Worm (Caenorhabditis elegans) whole organism, mixed stage, embryonic: ENCODE results near the gene spp-5.

ENCODE experiments used
- M03D4.4 ChIP-seq: sonication (generic microtip); optimal IDR thresholded peaks from 2 replicates; lab custom pipeline; 2017; ENCODE audit warnings: mild to moderate bottlenecking, missing genetic modification characterization, missing compliant biosample characterization
- bed-3 ChIP-seq: fragments of 200-800 bp; sonication (Bioruptor generic); optimal IDR thresholded peaks from 3 replicates; lab custom pipeline; 2018; ENCODE audit warnings: mild to moderate bottlenecking, missing genetic modification characterization, moderate library complexity, missing compliant biosample characterization
- blmp-1 ChIP-seq: fragments of 150-350 bp; optimal IDR thresholded peaks from 2 replicates; lab custom pipeline; 2014; ENCODE audit warnings: missing biosample characterization, missing genetic modification characterization
- ceh-39 ChIP-seq: fragments of 150-350 bp; optimal IDR thresholded peaks from 2 replicates; lab custom pipeline; 2014; ENCODE audit warnings: missing biosample characterization, missing genetic modification characterization
- ceh-43 ChIP-seq: fragments of 200-800 bp; sonication (Bioruptor generic); optimal IDR thresholded peaks from 2 replicates; lab custom pipeline; 2018; ENCODE audit warnings: mild to moderate bottlenecking, missing genetic modification characterization, moderate library complexity, missing compliant biosample characterization
- ces-1 ChIP-seq: fragments of 150-350 bp; optimal IDR thresholded peaks from 2 replicates; lab custom pipeline; 2014; ENCODE audit warnings: missing biosample characterization, missing genetic modification reagents, missing genetic modification characterization
- cnd-1 ChIP-seq: fragments of 200-800 bp; sonication (Bioruptor generic); optimal IDR thresholded peaks from 2 replicates; lab custom pipeline; 2018; ENCODE audit warnings: mild to moderate bottlenecking, missing genetic modification characterization, missing compliant biosample characterization
- drap-1 ChIP-seq: fragments of 200-800 bp; sonication (Bioruptor generic); optimal IDR thresholded peaks from 3 replicates; lab custom pipeline; 2018; ENCODE audit warnings: mild to moderate bottlenecking, missing genetic modification characterization, missing compliant biosample characterization
- elt-3 ChIP-seq: fragments of 150-350 bp; optimal IDR thresholded peaks from 2 replicates; lab custom pipeline; 2014; ENCODE audit warnings: missing biosample characterization, missing genetic modification characterization
- flh-1 ChIP-seq: fragments of 200-800 bp; sonication (Bioruptor generic); optimal IDR thresholded peaks from 2 replicates; lab custom pipeline; 2018; ENCODE audit warnings: mild to moderate bottlenecking, missing genetic modification characterization, moderate library complexity, missing compliant biosample characterization
- ham-2 ChIP-seq: fragments of 200-800 bp; sonication (Bioruptor generic); optimal IDR thresholded peaks from 2 replicates; lab custom pipeline; 2018; ENCODE audit warnings: mild to moderate bottlenecking, missing genetic modification characterization, missing compliant biosample characterization
- hlh-1 ChIP-seq: fragments of 150-350 bp; optimal IDR thresholded peaks from 2 replicates; lab custom pipeline; 2014; ENCODE audit warnings: missing biosample characterization, missing genetic modification reagents, missing genetic modification characterization
- lin-32 ChIP-seq: fragments of 200-800 bp; sonication (Bioruptor generic); optimal IDR thresholded peaks from 2 replicates; lab custom pipeline; 2018; ENCODE audit warnings: mild to moderate bottlenecking, missing genetic modification characterization, missing compliant biosample characterization
- mab-5 ChIP-seq: fragments of 150-350 bp; optimal IDR thresholded peaks from 2 replicates; lab custom pipeline; 2014; ENCODE audit warnings: missing biosample characterization, missing genetic modification characterization
- mep-1 ChIP-seq: fragments of 150-350 bp; optimal IDR thresholded peaks from 2 replicates; lab custom pipeline; 2017; ENCODE audit warnings: missing biosample characterization, missing genetic modification reagents, missing genetic modification characterization, inconsistent platforms
- mls-2 ChIP-seq: sonication (generic microtip); optimal IDR thresholded peaks from 2 replicates; lab custom pipeline; 2016; ENCODE audit warnings: mild to moderate bottlenecking, missing genetic modification characterization, moderate library complexity, missing compliant biosample characterization
- nhr-12 ChIP-seq: fragments of 150-350 bp; optimal IDR thresholded peaks from 2 replicates; lab custom pipeline; 2014; ENCODE audit warnings: missing biosample characterization, missing genetic modification characterization
- nhr-2 ChIP-seq: fragments of 150-350 bp; optimal IDR thresholded peaks from 2 replicates; lab custom pipeline; 2014; ENCODE audit warnings: missing biosample characterization, missing genetic modification characterization
- nhr-28 ChIP-seq: fragments of 150-350 bp; optimal IDR thresholded peaks from 2 replicates; lab custom pipeline; 2014; ENCODE audit warnings: missing biosample characterization, missing genetic modification characterization
- pha-4 ChIP-seq: fragments of 150-350 bp; optimal IDR thresholded peaks from 2 replicates; lab custom pipeline; 2018; ENCODE audit warnings: missing biosample characterization, missing genetic modification reagents, missing genetic modification characterization
- sem-2 ChIP-seq: fragments of 200-800 bp; sonication (Bioruptor generic); optimal IDR thresholded peaks from 2 replicates; lab custom pipeline; 2018; ENCODE audit warnings: mild to moderate bottlenecking, missing genetic modification characterization, missing compliant biosample characterization
- snpc-4 ChIP-seq: fragments of 150-350 bp; optimal IDR thresholded peaks from 2 replicates; lab custom pipeline; 2014; ENCODE audit warnings: missing biosample characterization, missing genetic modification characterization
- sptf-1 ChIP-seq: sonication (generic microtip); optimal IDR thresholded peaks from 2 replicates; lab custom pipeline; 2017; ENCODE audit warnings: mild to moderate bottlenecking, missing genetic modification characterization, moderate library complexity, missing compliant biosample characterization
- tbx-8 ChIP-seq: fragments of 200-800 bp; sonication (Bioruptor generic); optimal IDR thresholded peaks from 2 replicates; lab custom pipeline; 2018; ENCODE audit warnings: mild to moderate bottlenecking, missing genetic modification characterization, moderate library complexity, missing compliant biosample characterization
- unc-120 ChIP-seq: sonication (generic microtip); optimal IDR thresholded peaks from 2 replicates; lab custom pipeline; 2017; ENCODE audit warnings: missing genetic modification characterization, missing compliant biosample characterization; ENCODE audit not compliant: poor library complexity, severe bottlenecking
- unc-39 ChIP-seq: fragments of 150-350 bp; optimal IDR thresholded peaks from 2 replicates; lab custom pipeline; 2014; ENCODE audit warnings: missing biosample characterization, missing genetic modification characterization
- unc-62 ChIP-seq: fragments of 150-350 bp; optimal IDR thresholded peaks from 2 replicates; lab custom pipeline; 2014; ENCODE audit warnings: missing biosample characterization, missing genetic modification reagents, missing genetic modification characterization
- zip-8 ChIP-seq: fragments of 150-350 bp; optimal IDR thresholded peaks from 2 replicates; lab custom pipeline; 2014; ENCODE audit warnings: missing biosample characterization, missing genetic modification characterization
- ztf-11 ChIP-seq: fragments of 150-350 bp; optimal IDR thresholded peaks from 2 replicates; lab custom pipeline; 2014; ENCODE audit warnings: missing biosample characterization, missing genetic modification characterization

spp-5 gene

ce11 chrX:7298652-7299051, 21.5 kb downstream of the spp-5 start, which contains the start of gene K03A1.4:
K03A1.4 (minus strand) TSS chrX:7298752.
- TF ChIP-seq M03D4.4 (tag; lab: Kevin White, UChicago) (no peak), nhr-12 (no peak), snpc-4 (tag; lab: Kevin White, UChicago) (no peak), elt-3 (tag; lab: Kevin White, UChicago) (no peak), nhr-28 (no peak), sem-2 (GFP tag; lab: Kevin White, UChicago) (no peak), unc-62 (GFP tag; lab: Kevin White, UChicago) (no peak), flh-1 (GFP tag; lab: Kevin White, UChicago) (no peak), hlh-1 (tag; lab: Kevin White, UChicago) (no peak), ham-2 (GFP tag; lab: Kevin White, UChicago) (no peak), cnd-1 (tag; lab: Kevin White, UChicago) (no peak), bed-3 (no peak), tbx-8 (GFP tag; lab: Kevin White, UChicago) (no peak), mls-2 (tag; lab: Kevin White, UChicago) (no peak), mab-5 (no peak), drap-1 (GFP tag; lab: Kevin White, UChicago) (no peak), ztf-11 (tag; lab: Kevin White, UChicago) (no peak), sptf-1 (no peak)
- TF ChIP-seq, all 35 proteins: peak for 0

- TF ChIP-seq ztf-11 (tag; lab: Kevin White, UChicago) (no peak), unc-120 (no peak), blmp-1 (no peak), mep-1 (tag; lab: Kevin White, UChicago) (no peak), ces-1 (GFP tag; lab: Kevin White, UChicago) (no peak), ceh-39 (tag; lab: Kevin White, UChicago) (no peak), zip-8 (tag; lab: Kevin White, UChicago) (no peak), lin-32 (GFP tag; lab: Kevin White, UChicago) (no peak), mab-5 (no peak), pha-4 (tag; lab: Kevin White, UChicago) (no peak), cnd-1 (tag; lab: Kevin White, UChicago) (no peak), nhr-28 (no peak), ham-2 (GFP tag; lab: Kevin White, UChicago) (no peak), ceh-43 (GFP tag; lab: Kevin White, UChicago) (no peak), unc-39 (tag; lab: Kevin White, UChicago) (no peak)
Observed at ce11 chrX:7296310-7296709, 23.8 kb downstream of the spp-5 start.

DNA sequence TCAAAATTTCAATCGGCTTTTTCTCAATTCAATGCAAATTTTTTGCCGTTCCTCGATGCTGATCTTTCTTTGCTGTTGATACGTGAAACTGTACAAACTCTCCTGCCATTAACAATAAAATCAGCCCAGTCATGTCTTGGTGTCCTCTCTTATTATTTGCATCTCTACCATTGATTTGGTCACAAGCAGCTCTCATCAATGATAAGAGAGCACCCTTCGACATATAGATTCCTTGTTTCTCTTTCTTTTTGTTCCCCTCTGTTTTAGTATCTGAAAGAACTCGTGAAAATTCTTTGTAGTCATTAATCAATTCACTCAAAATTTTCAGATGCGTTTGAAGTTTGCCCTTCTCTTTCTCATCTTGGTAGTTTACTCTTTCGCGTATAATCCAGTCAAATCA, 28.3 kb downstream of the spp-5 start, which contains the start of gene lron-7:
Gene lron-7, plus strand, starts transcription at position 323 of the 400 bp plus-strand sequence.
- TF ChIP-seq cnd-1 (tag; lab: Kevin White, UChicago) (no peak), nhr-2 (tag; lab: Kevin White, UChicago) (no peak), pha-4 (tag; lab: Kevin White, UChicago) (no peak)

DNA sequence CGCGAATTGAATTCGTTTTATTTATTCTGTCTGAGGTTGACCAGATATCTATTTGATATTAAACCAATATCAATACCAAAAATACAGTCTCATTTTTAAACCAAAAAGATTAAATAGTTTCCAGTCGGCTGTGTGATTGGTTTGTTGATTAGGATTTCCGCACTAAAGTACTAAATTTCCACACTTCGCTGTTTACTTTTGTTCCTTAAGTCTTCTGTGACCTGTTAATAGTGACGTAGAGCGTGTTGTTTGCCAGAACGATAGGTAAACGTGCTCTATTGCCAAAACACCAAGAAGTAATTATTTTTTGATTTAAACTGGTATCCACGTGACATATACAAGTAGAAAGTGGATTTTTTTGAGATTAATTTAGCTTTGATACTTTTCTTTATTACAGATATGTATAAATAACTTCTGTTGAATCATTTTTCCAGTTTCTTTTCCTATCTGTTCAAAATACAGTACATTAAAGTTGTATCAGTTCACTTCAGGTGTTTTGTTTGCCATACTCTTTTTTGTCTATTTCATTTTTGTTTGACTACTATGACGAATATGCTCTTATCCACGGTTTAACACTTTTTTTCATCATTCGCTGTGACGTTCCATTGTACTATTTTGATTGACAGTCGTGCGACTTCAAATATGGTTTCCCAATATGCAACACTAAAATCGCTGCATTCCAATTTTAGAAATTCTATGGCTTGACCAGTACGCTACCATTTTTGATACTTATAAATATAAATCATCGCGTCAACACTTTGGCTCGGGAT, 29.1 kb downstream of the spp-5 start:
- TF ChIP-seq ham-2 (GFP tag; lab: Kevin White, UChicago), result no peak
- TF ChIP-seq ztf-11 (tag; lab: Kevin White, UChicago), result no peak
- TF ChIP-seq unc-62 (GFP tag; lab: Kevin White, UChicago), result no peak
- TF ChIP-seq bed-3, result no peak

DNA sequence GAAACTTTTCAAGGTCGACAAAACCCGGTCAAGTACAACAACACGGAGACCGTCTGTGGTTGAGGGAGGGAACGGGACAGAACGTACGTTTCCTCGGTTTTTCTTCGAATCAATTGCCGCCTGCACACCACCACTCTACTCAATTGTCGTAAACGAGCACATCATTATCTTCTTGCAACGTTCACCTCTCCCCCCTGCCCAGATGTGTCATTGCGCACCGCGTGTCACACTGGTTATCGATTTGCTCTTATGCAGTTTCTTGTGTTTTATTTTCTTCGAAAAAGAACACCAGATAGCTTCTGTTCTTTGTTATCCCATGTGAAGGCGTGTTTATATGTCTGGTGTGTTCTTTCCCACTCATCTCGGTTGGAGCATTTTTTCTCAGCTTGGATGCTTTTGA, 30.6 kb downstream of the spp-5 start:
- no peak for TF ChIP-seq elt-3 (tag; lab: Kevin White, UChicago)
- TF ChIP-seq ceh-39 (tag; lab: Kevin White, UChicago), result peak; percentile 3
- peak; percentile 6 for TF ChIP-seq ces-1 (GFP tag; lab: Kevin White, UChicago)
- no peak for TF ChIP-seq nhr-28
- TF ChIP-seq unc-39 (tag; lab: Kevin White, UChicago), result peak; percentile 4
